Fruit fly (Drosophila melanogaster): ENCODE measurements around the gene CG15571.

The CG15571 gene

DNA sequence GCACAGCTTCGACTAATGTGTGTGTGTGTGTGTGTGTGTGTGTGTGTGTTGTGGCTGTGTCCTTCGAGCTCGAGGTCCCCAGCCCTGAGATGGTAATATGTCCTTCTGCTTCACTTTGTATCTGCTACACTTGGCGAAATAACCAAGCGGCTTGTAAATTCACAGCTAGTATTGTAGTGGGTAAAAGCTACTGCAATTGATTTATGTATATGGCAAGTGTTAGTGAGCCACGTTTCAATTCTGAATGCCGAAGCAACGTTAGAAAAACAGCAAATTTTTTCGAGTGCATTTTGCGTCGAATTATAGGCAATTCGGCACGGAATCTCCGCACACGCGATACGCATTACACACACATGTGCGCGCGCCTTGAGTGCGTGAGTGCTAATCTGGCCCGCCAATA lies 45.5 kb upstream of the CG15571 start (continued):
- TF ChIP-seq CG31224 (GFP tag; IDR thresholded peaks at IDR 0.05), result peak; percentile 29; the same call in 1 of the 2 replicates
- TF ChIP-seq jigr1 (GFP tag; IDR thresholded peaks at IDR 0.05), result no peak
- TF ChIP-seq Opbp (GFP tag; IDR thresholded peaks at IDR 0.05; ENCODE audit: partially characterized antibody), result no peak
- TF ChIP-seq CG6854 (GFP tag; optimal IDR thresholded peaks at IDR 0.05), result peak; percentile 35
- TF ChIP-seq sob (GFP tag; IDR thresholded peaks at IDR 0.05), result 0 out of 2 replicates have a peak, but pooled peaks have one; percentile 49
- no peak for TF ChIP-seq Hmx (GFP tag; optimal IDR thresholded peaks at IDR 0.05)
- TF ChIP-seq zfh1 (GFP tag; IDR thresholded peaks at IDR 0.05), result peak; percentile 60; the same call in 2 of the 3 replicates
- TF ChIP-seq bsh (GFP tag; optimal IDR thresholded peaks at IDR 0.05), result peak in 1 of 2 experiments; percentile 55
- peak; percentile 31 for TF ChIP-seq CHES-1-like (GFP tag; optimal IDR thresholded peaks at IDR 0.05)
- peak; percentile 41 for TF ChIP-seq Sox102F (GFP tag; optimal IDR thresholded peaks at IDR 0.05)
- TF ChIP-seq CG18262 (tag; optimal IDR thresholded peaks at IDR 0.05), result peak; percentile 43
- TF ChIP-seq gcm2 (GFP tag; optimal IDR thresholded peaks at IDR 0.05), result no peak
- no peak for TF ChIP-seq ato (GFP tag; IDR thresholded peaks at IDR 0.05; ENCODE audit: partially characterized antibody)
- 0 out of 2 replicates have a peak, but pooled peaks have one; percentile 16 for TF ChIP-seq CG11085 (GFP tag; IDR thresholded peaks at IDR 0.05)
- TF ChIP-seq org-1 (GFP tag; optimal IDR thresholded peaks at IDR 0.05), result peak; percentile 42
- TF ChIP-seq caup (GFP tag; optimal IDR thresholded peaks at IDR 0.05; ENCODE audit: severe bottlenecking), result peak; percentile 63
- TF ChIP-seq grau (tag; optimal IDR thresholded peaks at IDR 0.05), result peak; percentile 64
- peak; percentile 44 for TF ChIP-seq jing (GFP tag; optimal IDR thresholded peaks at IDR 0.05)
- peak; percentile 21 for TF ChIP-seq pum (GFP tag; optimal IDR thresholded peaks at IDR 0.05)
- peak; percentile 44 for TF ChIP-seq CG30403 (GFP tag; optimal IDR thresholded peaks at IDR 0.05)
- no peak for TF ChIP-seq stc (GFP tag; IDR thresholded peaks at IDR 0.05)
- TF ChIP-seq CG10209 (GFP tag; optimal IDR thresholded peaks at IDR 0.05), result peak; percentile 37
- TF ChIP-seq Myb (GFP tag; optimal IDR thresholded peaks at IDR 0.05), result peak; percentile 7
- no peak for TF ChIP-seq fd3F (GFP tag; optimal IDR thresholded peaks at IDR 0.05)
- TF ChIP-seq CG12659 (GFP tag; optimal IDR thresholded peaks at IDR 0.05), result peak; percentile 21
- peak; percentile 69 for TF ChIP-seq slbo (GFP tag; IDR thresholded peaks at IDR 0.05)
- TF ChIP-seq CG2875 (GFP tag; optimal IDR thresholded peaks at IDR 0.05), result no peak
- TF ChIP-seq Sry-δ (GFP tag; optimal IDR thresholded peaks at IDR 0.05), result no peak
- TF ChIP-seq HLH54F (GFP tag; optimal IDR thresholded peaks at IDR 0.05), result peak; percentile 19
- no peak for TF ChIP-seq peb (GFP tag; IDR thresholded peaks at IDR 0.05)
- peak; percentile 4 for TF ChIP-seq CG4707 (GFP tag; optimal IDR thresholded peaks at IDR 0.05)
- TF ChIP-seq CG12299 (tag; optimal IDR thresholded peaks at IDR 0.05), result peak; percentile 2
- peak; percentile 38 for TF ChIP-seq Hsf (GFP tag; optimal IDR thresholded peaks at IDR 0.05)
- TF ChIP-seq CG12071 (GFP tag; optimal IDR thresholded peaks at IDR 0.05), result peak; percentile 43
- TF ChIP-seq Dip2 (GFP tag; IDR thresholded peaks at IDR 0.05), result no peak
- TF ChIP-seq CG1602 (GFP tag; optimal IDR thresholded peaks at IDR 0.05), result no peak
- TF ChIP-seq CG9727 (GFP tag; optimal IDR thresholded peaks at IDR 0.05), result peak; percentile 26
- no peak for TF ChIP-seq fd102C (GFP tag; optimal IDR thresholded peaks at IDR 0.05)
- TF ChIP-seq yki (optimal IDR thresholded peaks at IDR 0.05), result no peak
- TF ChIP-seq MBD-R2 (GFP tag; IDR thresholded peaks at IDR 0.05), result 0 out of 2 replicates have a peak, but pooled peaks have one; percentile 22
- TF ChIP-seq CG13624 (GFP tag; optimal IDR thresholded peaks at IDR 0.05), result peak; percentile 40
- TF ChIP-seq CG8944 (GFP tag; optimal IDR thresholded peaks at IDR 0.05), result peak; percentile 9
- TF ChIP-seq pzg (GFP tag; optimal IDR thresholded peaks at IDR 0.05), result no peak
- TF ChIP-seq Max (GFP tag; optimal IDR thresholded peaks at IDR 0.05), result no peak
- peak; percentile 22 for TF ChIP-seq wek (GFP tag; optimal IDR thresholded peaks at IDR 0.05)
- no peak for TF ChIP-seq CG17568 (GFP tag; optimal IDR thresholded peaks at IDR 0.05)
- TF ChIP-seq Tbp (GFP tag; optimal IDR thresholded peaks at IDR 0.05), result no peak
- TF ChIP-seq Pdp1 (GFP tag; optimal IDR thresholded peaks at IDR 0.05), result peak in 1 of 2 experiments; percentile 47
- peak; percentile 72 for TF ChIP-seq Rfx (GFP tag; IDR thresholded peaks at IDR 0.05)
- no peak for TF ChIP-seq p53 (GFP tag; optimal IDR thresholded peaks at IDR 0.05)
- TF ChIP-seq Hey (tag; optimal IDR thresholded peaks at IDR 0.05), result peak; percentile 22

Data from whole organism, embryonic.